Worm (Caenorhabditis elegans): ENCODE data around the gene pph-6.

Gene pph-6

DNA sequence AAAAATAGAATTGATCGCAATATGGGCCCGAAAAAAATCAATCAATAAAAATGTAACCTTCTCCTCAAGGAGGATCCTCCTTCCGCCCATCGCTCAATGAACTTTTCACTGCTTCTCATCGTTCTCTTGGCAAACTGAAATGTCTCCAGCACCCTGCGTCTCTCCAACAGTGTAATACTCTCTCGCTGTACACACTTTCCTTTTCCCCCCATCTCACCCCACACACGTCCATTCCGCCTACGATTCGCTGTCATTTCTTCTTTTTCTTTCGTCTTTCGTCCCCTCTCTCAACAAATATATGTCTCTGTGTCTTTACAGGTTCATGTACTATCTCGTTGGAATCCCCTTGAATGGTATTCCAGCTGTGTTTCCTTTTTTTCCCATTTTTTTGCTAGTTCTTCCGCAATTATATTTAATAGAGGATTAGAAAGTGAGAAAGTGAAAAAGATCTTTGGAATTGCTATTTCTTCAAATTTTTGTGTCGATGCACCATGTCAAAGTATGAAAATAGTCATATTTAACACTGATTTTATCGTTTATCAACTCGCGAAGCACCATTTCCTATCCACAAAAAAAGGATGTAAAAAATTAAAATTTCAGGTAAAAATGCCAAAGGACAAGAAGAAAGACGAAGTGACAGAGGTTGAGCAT, 10.0 kb downstream of the pph-6 start, which contains the start of gene rsu-1 (continued):
- TF ChIP-seq ztf-11 (tag; optimal IDR thresholded peaks at IDR 0.05) (peak in 1 of 2 experiments; percentile 49), ama-1 (optimal IDR thresholded peaks at IDR 0.05) (no peak), skn-1 (tag; optimal IDR thresholded peaks at IDR 0.05) (no peak), nhr-237 (tag; optimal IDR thresholded peaks at IDR 0.05) (no peak), ceh-90 (tag; optimal IDR thresholded peaks at IDR 0.05) (no peak)

DNA sequence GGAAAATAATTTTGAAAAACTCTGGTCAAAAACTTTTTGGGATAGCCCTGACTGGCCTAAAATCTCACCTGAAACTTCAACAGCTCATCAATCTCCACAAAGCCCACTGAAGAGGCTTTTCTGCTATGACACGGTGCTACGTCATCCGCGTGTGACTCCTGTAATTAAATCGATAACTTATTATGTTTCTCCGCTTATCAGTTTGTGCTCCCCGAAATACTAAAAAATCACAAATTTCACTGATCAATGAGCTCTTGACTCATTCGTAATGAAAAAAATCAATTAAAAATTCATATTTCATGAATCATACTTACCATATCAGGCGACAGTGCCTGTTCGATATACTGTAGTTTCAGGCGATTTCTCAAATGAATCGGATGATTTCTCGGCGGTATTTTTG, 13.5 kb downstream of the pph-6 start:
- peak; percentile 18 for TF ChIP-seq elt-2 (tag; optimal IDR thresholded peaks at IDR 0.05)
- TF ChIP-seq ceh-82 (tag; optimal IDR thresholded peaks at IDR 0.05): no peak
- no peak for TF ChIP-seq aly-2 (tag; optimal IDR thresholded peaks at IDR 0.05)
- peak in 1 of 2 experiments; percentile 4 for TF ChIP-seq lin-35 (GFP tag; optimal IDR thresholded peaks at IDR 0.05)

DNA sequence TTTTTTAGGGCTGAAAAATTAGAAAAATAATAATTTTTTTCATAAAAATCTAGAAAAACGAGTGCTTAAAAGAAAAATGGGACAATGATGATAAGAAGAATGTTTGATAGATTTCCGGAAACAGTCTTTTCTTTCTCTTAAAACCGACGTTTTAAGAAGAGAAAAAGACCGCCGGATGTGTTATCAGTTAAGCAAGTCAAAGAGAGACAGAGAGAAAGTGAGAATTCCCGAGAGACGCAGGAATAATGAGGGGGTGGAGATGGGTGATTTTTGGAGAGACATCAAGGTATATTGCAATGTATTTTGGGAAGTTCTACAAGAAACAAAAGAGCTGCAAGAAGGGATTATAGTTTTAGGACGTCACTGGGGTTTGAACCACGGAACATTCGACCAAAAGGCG, 14.0 kb downstream of the pph-6 start, which contains the start of gene C34C12.9:
TSS of gene C34C12.9 (minus strand) at position 16 of the 400 bp plus-strand sequence.
- TF ChIP-seq elt-2 (tag; optimal IDR thresholded peaks at IDR 0.05) (peak; percentile 30), blmp-1 (tag; optimal IDR thresholded peaks at IDR 0.05) (peak; percentile 33), nhr-47 (tag; optimal IDR thresholded peaks at IDR 0.05) (no peak), C34B4.2 (tag; optimal IDR thresholded peaks at IDR 0.05) (no peak), ceh-88 (GFP tag; IDR thresholded peaks at IDR 0.05) (no peak), pqm-1 (tag; optimal IDR thresholded peaks at IDR 0.05) (peak; percentile 5)

DNA sequence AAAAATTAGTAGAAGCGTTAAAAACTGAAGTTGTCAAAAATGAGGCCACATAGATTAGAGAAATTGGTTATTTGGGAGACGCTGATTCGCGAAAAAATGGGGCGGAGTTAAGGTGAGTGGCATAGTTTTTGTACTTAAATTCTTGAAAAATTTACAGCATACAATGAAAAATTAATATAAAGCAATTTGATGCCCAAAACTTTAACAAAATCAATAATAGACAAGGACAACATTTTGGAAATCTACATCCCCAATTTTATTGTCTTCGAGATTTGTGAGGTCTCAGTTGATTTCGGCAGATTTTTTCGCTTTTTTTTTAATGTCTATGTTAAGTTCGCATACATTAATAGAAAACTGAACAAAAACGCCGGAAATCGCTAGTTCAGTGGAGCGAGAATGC, 14.7 kb downstream of the pph-6 start:
- TF ChIP-seq nhr-76 (tag; optimal IDR thresholded peaks at IDR 0.05) (no peak), nhr-237 (tag; optimal IDR thresholded peaks at IDR 0.05) (no peak), elt-2 (tag; optimal IDR thresholded peaks at IDR 0.05) (peak; percentile 21), vab-15 (tag; optimal IDR thresholded peaks at IDR 0.05) (peak; percentile 11), efl-3 (GFP tag; optimal IDR thresholded peaks at IDR 0.05) (peak; percentile 22), swsn-7 (tag; optimal IDR thresholded peaks at IDR 0.05) (peak; percentile 40), Y116A8C.19 (tag; optimal IDR thresholded peaks at IDR 0.05; ENCODE audit: borderline replicate concordance) (peak; percentile 77), nhr-12 (tag; optimal IDR thresholded peaks at IDR 0.05) (no peak), lin-14 (GFP tag; optimal IDR thresholded peaks at IDR 0.05) (peak; percentile 41), ztf-4 (tag; optimal IDR thresholded peaks at IDR 0.05) (no peak), fkh-4 (tag; optimal IDR thresholded peaks at IDR 0.05; ENCODE audit: borderline replicate concordance) (peak; percentile 78), C34B4.2 (tag; optimal IDR thresholded peaks at IDR 0.05) (no peak), hlh-17 (GFP tag; optimal IDR thresholded peaks at IDR 0.05; ENCODE audit: borderline replicate concordance) (no peak), isw-1 (GFP tag; IDR thresholded peaks at IDR 0.05) (peak; percentile 78), nhr-19 (GFP tag; conservative IDR thresholded peaks at IDR 0.05) (peak; percentile 47), egl-27 (tag; optimal IDR thresholded peaks at IDR 0.05) (no peak), C04F5.9 (tag; optimal IDR thresholded peaks at IDR 0.05) (peak; percentile 27), nhr-85 (tag) (peak; percentile 82), nhr-84 (tag; optimal IDR thresholded peaks at IDR 0.05) (no peak), lsy-2 (tag; optimal IDR thresholded peaks at IDR 0.05) (peak in 1 of 2 experiments; percentile 50), fkh-8 (tag; optimal IDR thresholded peaks at IDR 0.05) (peak; percentile 75), rnt-1 (tag; optimal IDR thresholded peaks at IDR 0.05) (peak; percentile 24), unc-86 (tag; optimal IDR thresholded peaks at IDR 0.05) (peak; percentile 54), lin-15B (tag; optimal IDR thresholded peaks at IDR 0.05) (no peak), unc-130 (tag; optimal IDR thresholded peaks at IDR 0.05) (no peak), nhr-28 (tag; optimal IDR thresholded peaks at IDR 0.05) (no peak), unc-98 (GFP tag; IDR thresholded peaks at IDR 0.05) (peak; percentile 99), grh-1 (GFP tag; IDR thresholded peaks at IDR 0.05) (no peak), snu-23 (GFP tag; optimal IDR thresholded peaks at IDR 0.05) (peak; percentile 48), mab-9 (GFP tag; IDR thresholded peaks at IDR 0.05) (no peak), nhr-77 (tag; optimal IDR thresholded peaks at IDR 0.05) (no peak), pqm-1 (tag; optimal IDR thresholded peaks at IDR 0.05) (no peak), F16B12.6 (tag; optimal IDR thresholded peaks at IDR 0.05) (no peak), zip-4 (GFP tag; optimal IDR thresholded peaks at IDR 0.05) (no peak), lin-35 (GFP tag; optimal IDR thresholded peaks at IDR 0.05) (peak in 1 of 2 experiments; percentile 11), blmp-1 (tag; optimal IDR thresholded peaks at IDR 0.05) (no peak), xbp-1 (tag; optimal IDR thresholded peaks at IDR 0.05) (peak; percentile 60), lin-13 (GFP tag; optimal IDR thresholded peaks at IDR 0.05) (no peak)
